Worm (Caenorhabditis elegans) whole organism, late embryonic: Measurements from ENCODE around the gene pgl-1.

ENCODE experiments used
- F13H6.1 ChIP-seq: sonication (generic microtip); optimal IDR thresholded peaks from 2 replicates; lab custom pipeline; 2016; ENCODE audit warnings: missing genetic modification characterization, missing compliant biosample characterization
- T23F11.4 ChIP-seq: fragments of 200-800 bp; sonication (Bioruptor generic); optimal IDR thresholded peaks from 2 replicates; lab custom pipeline; 2018; ENCODE audit warnings: mild to moderate bottlenecking, missing genetic modification characterization, missing compliant biosample characterization
- Y22D7AL.16 ChIP-seq: sonication (generic microtip); optimal IDR thresholded peaks from 2 replicates; lab custom pipeline; 2016; ENCODE audit warnings: missing genetic modification characterization, missing compliant biosample characterization
- ahr-1 ChIP-seq: sonication (generic microtip); optimal IDR thresholded peaks from 2 replicates; lab custom pipeline; 2016; ENCODE audit warnings: missing genetic modification characterization, missing compliant biosample characterization
- ama-1 ChIP-seq: fragments of 150-350 bp; optimal IDR thresholded peaks from 2 replicates; lab custom pipeline; 2014
- ceh-14 ChIP-seq: sonication (generic microtip); optimal IDR thresholded peaks from 2 replicates; lab custom pipeline; 2016; ENCODE audit warnings: missing genotype, missing genetic modification characterization, missing compliant biosample characterization
- ceh-2 ChIP-seq: sonication (generic microtip); optimal IDR thresholded peaks from 2 replicates; lab custom pipeline; 2016; ENCODE audit warnings: missing genotype, missing genetic modification characterization, missing compliant biosample characterization
- ceh-22 ChIP-seq: sonication (generic microtip); optimal IDR thresholded peaks from 2 replicates; lab custom pipeline; 2017; ENCODE audit warnings: missing biosample characterization, missing genetic modification characterization
- ceh-31 ChIP-seq: sonication (generic microtip); optimal IDR thresholded peaks from 2 replicates; lab custom pipeline; 2016; ENCODE audit warnings: missing genetic modification characterization, missing compliant biosample characterization
- elt-2 ChIP-seq: sonication (generic microtip); optimal IDR thresholded peaks from 2 replicates; lab custom pipeline; 2016; ENCODE audit warnings: missing genetic modification reagents, missing genetic modification characterization, missing compliant biosample characterization
- eyg-1 ChIP-seq: sonication (generic microtip); optimal IDR thresholded peaks from 2 replicates; lab custom pipeline; 2016; ENCODE audit warnings: missing genotype, missing genetic modification characterization, missing compliant biosample characterization
- fax-1 ChIP-seq: sonication (generic microtip); optimal IDR thresholded peaks from 2 replicates; lab custom pipeline; 2016; ENCODE audit warnings: missing genotype, missing genetic modification characterization, missing compliant biosample characterization
- hlh-15 ChIP-seq: sonication (generic microtip); optimal IDR thresholded peaks from 2 replicates; lab custom pipeline; 2016; ENCODE audit warnings: missing genetic modification characterization, missing compliant biosample characterization
- hlh-30 ChIP-seq: sonication (generic microtip); optimal IDR thresholded peaks from 2 replicates; lab custom pipeline; 2017; ENCODE audit warnings: antibody characterized with exemption, missing genetic modification characterization, missing compliant biosample characterization; ENCODE audit not compliant: insufficient read depth
- hlh-6 ChIP-seq: sonication (generic microtip); optimal IDR thresholded peaks from 2 replicates; lab custom pipeline; 2016; ENCODE audit warnings: missing genotype, missing genetic modification characterization, missing compliant biosample characterization
- lin-11 ChIP-seq: fragments of 200-800 bp; sonication (Bioruptor generic); optimal IDR thresholded peaks from 2 replicates; lab custom pipeline; 2018; ENCODE audit warnings: mild to moderate bottlenecking, missing genetic modification characterization, missing compliant biosample characterization
- madf-2 ChIP-seq: sonication (generic microtip); optimal IDR thresholded peaks from 2 replicates; lab custom pipeline; 2017; ENCODE audit warnings: missing genetic modification characterization, missing compliant biosample characterization
- mec-3 ChIP-seq: sonication (generic microtip); optimal IDR thresholded peaks from 2 replicates; lab custom pipeline; 2016; ENCODE audit warnings: borderline replicate concordance, missing genetic modification characterization, missing compliant biosample characterization
- nfya-1 ChIP-seq: sonication (generic microtip); optimal IDR thresholded peaks from 2 replicates; lab custom pipeline; 2017; ENCODE audit warnings: missing genetic modification characterization, mild to moderate bottlenecking, missing compliant biosample characterization, antibody characterized with exemption, moderate library complexity
- nhr-11 ChIP-seq: fragments of 150-350 bp; optimal IDR thresholded peaks from 2 replicates; lab custom pipeline; 2014; ENCODE audit warnings: missing biosample characterization, missing genetic modification characterization
- nhr-232 ChIP-seq: sonication (generic microtip); optimal IDR thresholded peaks from 2 replicates; lab custom pipeline; 2016; ENCODE audit warnings: missing genetic modification characterization, missing compliant biosample characterization
- npax-4 ChIP-seq: sonication (generic microtip); optimal IDR thresholded peaks from 2 replicates; lab custom pipeline; 2016; ENCODE audit warnings: missing genetic modification characterization, missing compliant biosample characterization
- pag-3 ChIP-seq: sonication (generic microtip); optimal IDR thresholded peaks from 2 replicates; lab custom pipeline; 2016; ENCODE audit warnings: missing compliant biosample characterization, missing genetic modification characterization, borderline replicate concordance
- pat-9 ChIP-seq: fragments of 200-800 bp; sonication (Bioruptor generic); optimal IDR thresholded peaks from 2 replicates; lab custom pipeline; 2018; ENCODE audit warnings: mild to moderate bottlenecking, missing genetic modification characterization, moderate library complexity, missing compliant biosample characterization
- pha-4 ChIP-seq: fragments of 150-350 bp; optimal IDR thresholded peaks from 2 replicates; lab custom pipeline; 2018; ENCODE audit warnings: missing biosample characterization, missing genetic modification reagents, missing genetic modification characterization
- pqm-1 ChIP-seq: sonication (generic microtip); optimal IDR thresholded peaks from 2 replicates; lab custom pipeline; 2016; ENCODE audit warnings: missing genetic modification characterization, missing compliant biosample characterization
- ref-2 ChIP-seq: sonication (generic microtip); optimal IDR thresholded peaks from 2 replicates; lab custom pipeline; 2016; ENCODE audit warnings: missing genetic modification characterization, missing compliant biosample characterization
- rnt-1 ChIP-seq: sonication (generic microtip); optimal IDR thresholded peaks from 2 replicates; lab custom pipeline; 2016; ENCODE audit warnings: missing genetic modification characterization, missing compliant biosample characterization
- sdc-2 ChIP-seq: sonication (generic microtip); optimal IDR thresholded peaks from 2 replicates; lab custom pipeline; 2016; ENCODE audit warnings: missing genotype, missing genetic modification characterization, missing compliant biosample characterization
- sox-2 ChIP-seq: fragments of 200-800 bp; sonication (Bioruptor generic); IDR thresholded peaks from 2 replicates; pipeline ENCODE4 v1.3.6; 2022; ENCODE audit warnings: missing genetic modification reagents, missing genetic modification characterization, missing compliant biosample characterization
- sox-4 ChIP-seq: sonication (generic microtip); optimal IDR thresholded peaks from 2 replicates; lab custom pipeline; 2017; ENCODE audit warnings: mild to moderate bottlenecking, missing genetic modification characterization, inconsistent platforms, missing compliant biosample characterization
- syd-9 ChIP-seq: sonication (generic microtip); optimal IDR thresholded peaks from 2 replicates; lab custom pipeline; 2016; ENCODE audit warnings: mild to moderate bottlenecking, missing genetic modification characterization, moderate library complexity, missing compliant biosample characterization
- tbx-7 ChIP-seq: sonication (generic microtip); optimal IDR thresholded peaks from 2 replicates; lab custom pipeline; 2016; ENCODE audit warnings: missing genotype, missing genetic modification characterization, missing compliant biosample characterization
- ttx-3 ChIP-seq: sonication (generic microtip); optimal IDR thresholded peaks from 2 replicates; lab custom pipeline; 2016; ENCODE audit warnings: missing genetic modification reagents, missing genetic modification characterization, missing compliant biosample characterization
- unc-3 ChIP-seq, 2 experiments: fragments of 200-800 bp in 1 of 2; sonication (Bioruptor generic) in 1 of 2; sonication (generic microtip) in 1 of 2; conservative IDR thresholded peaks in 1 of 2; optimal IDR thresholded peaks in 1 of 2; 2 replicates each; pipeline versions ENCODE4 v1.3.6 to Lab custom; 2016 to 2022; ENCODE audit warnings: missing compliant biosample characterization in 2 of 2, missing genetic modification characterization in 2 of 2, missing genetic modification reagents in 1 of 2
- unc-55 ChIP-seq: sonication (generic microtip); optimal IDR thresholded peaks from 2 replicates; lab custom pipeline; 2017; ENCODE audit warnings: missing biosample characterization, missing genetic modification reagents, missing genetic modification characterization
- zip-5 ChIP-seq: sonication (generic microtip); optimal IDR thresholded peaks from 2 replicates; lab custom pipeline; 2016; ENCODE audit warnings: missing genetic modification characterization, missing compliant biosample characterization
- ztf-16 ChIP-seq: sonication (generic microtip); optimal IDR thresholded peaks from 2 replicates; lab custom pipeline; 2017; ENCODE audit warnings: missing genetic modification characterization, missing compliant biosample characterization

Gene pgl-1

ce11 chrIV:6946832-6947231, 30.3 kb downstream of the pgl-1 start:
- peak; percentile 1 for TF ChIP-seq rnt-1
- TF ChIP-seq sox-2 (GFP tag; lab: Robert Waterston, UW), result no peak
- TF ChIP-seq unc-55, result peak; percentile 69

- no peak for TF ChIP-seq ceh-31 (tag; lab: Kevin White, UChicago)
- TF ChIP-seq pat-9, result no peak
- no peak for TF ChIP-seq pag-3
- TF ChIP-seq T23F11.4 (GFP tag; lab: Kevin White, UChicago), result no peak
- no peak for TF ChIP-seq lin-11 (tag; lab: Kevin White, UChicago)
- no peak for TF ChIP-seq ahr-1 (tag; lab: Kevin White, UChicago)
- TF ChIP-seq Y22D7AL.16 (tag; lab: Kevin White, UChicago), result no peak
- TF ChIP-seq hlh-6 (tag; lab: Kevin White, UChicago), result no peak
- no peak for TF ChIP-seq unc-55
- no peak for TF ChIP-seq nhr-11 (tag; lab: Kevin White, UChicago)
- TF ChIP-seq mec-3 (tag; lab: Kevin White, UChicago), result no peak
- no peak for TF ChIP-seq fax-1
- no peak for TF ChIP-seq zip-5 (tag; lab: Kevin White, UChicago)
- TF ChIP-seq nhr-232, result no peak
- no peak for TF ChIP-seq eyg-1
- TF ChIP-seq tbx-7 (tag; lab: Kevin White, UChicago), result no peak
These were observed 36.0 kb downstream of the pgl-1 start for ce11 chrIV:6941101-6941500.

ce11 chrIV:6937548-6937947, 39.6 kb downstream of the pgl-1 start, which contains the start of gene npr-12:
Gene npr-12, minus strand, starts transcription at chrIV:6937648.
- TF ChIP-seq zip-5 (tag; lab: Kevin White, UChicago), result no peak
- TF ChIP-seq pha-4 (tag; lab: Kevin White, UChicago), result no peak
- TF ChIP-seq unc-3 (GFP tag; conservative IDR thresholded peaks at IDR 0.05; lab: Robert Waterston, UW), result no peak
- TF ChIP-seq unc-3 (tag; optimal IDR thresholded peaks at IDR 0.05; lab: Kevin White, UChicago), result no peak
- TF ChIP-seq ahr-1 (tag; lab: Kevin White, UChicago), result no peak
- no peak for TF ChIP-seq ama-1
- no peak for TF ChIP-seq F13H6.1 (tag; lab: Kevin White, UChicago)
- TF ChIP-seq ttx-3 (tag; lab: Kevin White, UChicago), result no peak
- TF ChIP-seq hlh-15, result no peak
- TF ChIP-seq sdc-2, result no peak
- TF ChIP-seq ref-2, result no peak
- no peak for TF ChIP-seq sox-2 (GFP tag; lab: Robert Waterston, UW)
- no peak for TF ChIP-seq rnt-1
- no peak for TF ChIP-seq npax-4 (tag; lab: Kevin White, UChicago)
- no peak for TF ChIP-seq ceh-22
- no peak for TF ChIP-seq madf-2 (tag; lab: Kevin White, UChicago)
- no peak for TF ChIP-seq ceh-2 (tag; lab: Kevin White, UChicago)
- TF ChIP-seq sox-4 (tag; lab: Kevin White, UChicago), result no peak
- TF ChIP-seq ztf-16 (tag; lab: Kevin White, UChicago), result no peak

ce11 chrIV:6928417-6928816, 48.7 kb downstream of the pgl-1 start, which contains the start of gene cest-6:
Gene cest-6, minus strand, starts transcription at chrIV:6928517.
- TF ChIP-seq nfya-1 (tag; lab: Kevin White, UChicago), result no peak
- peak; percentile 48 for TF ChIP-seq elt-2

ce11 chrIV:6925520-6925919, 51.6 kb downstream of the pgl-1 start:
- TF ChIP-seq hlh-30, result no peak
- no peak for TF ChIP-seq lin-11 (tag; lab: Kevin White, UChicago)
- no peak for TF ChIP-seq F13H6.1 (tag; lab: Kevin White, UChicago)
- TF ChIP-seq pat-9, result no peak
- no peak for TF ChIP-seq nhr-232
- no peak for TF ChIP-seq ceh-14 (tag; lab: Kevin White, UChicago)
- TF ChIP-seq pqm-1 (tag; lab: Kevin White, UChicago), result no peak
- no peak for TF ChIP-seq hlh-6 (tag; lab: Kevin White, UChicago)
- TF ChIP-seq fax-1, result no peak
- no peak for TF ChIP-seq syd-9
